Worm (Caenorhabditis elegans): ENCODE data around the gene Y38H6C.15.

DNA sequence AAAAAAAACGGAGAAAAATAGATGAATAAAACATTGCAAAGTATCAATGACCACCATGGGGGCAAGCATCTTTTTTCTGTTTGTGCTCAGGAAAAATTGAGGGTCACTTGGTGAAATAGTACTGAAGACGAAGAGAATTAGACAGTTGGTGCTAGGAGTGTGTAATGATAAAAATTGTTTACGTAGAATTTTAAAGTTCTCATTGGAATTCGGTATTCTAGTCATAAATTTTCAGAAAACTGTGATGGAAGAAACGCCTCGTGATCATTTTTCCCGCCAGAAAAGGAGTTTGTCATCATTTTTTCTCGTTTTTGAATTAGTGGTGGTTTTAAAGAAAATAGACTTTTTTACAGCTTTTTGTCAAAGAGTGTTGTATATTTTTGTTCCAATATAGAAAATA, 8.5 kb upstream of the Y38H6C.15 start:
- TF ChIP-seq ceh-14 (tag; optimal IDR thresholded peaks at IDR 0.05) (no peak), pha-2 (tag; optimal IDR thresholded peaks at IDR 0.05) (no peak), F13H6.1 (tag; optimal IDR thresholded peaks at IDR 0.05) (no peak), ztf-16 (tag; optimal IDR thresholded peaks at IDR 0.05) (no peak), madf-2 (tag; optimal IDR thresholded peaks at IDR 0.05) (no peak)
